Fruit fly (Drosophila melanogaster) whole organism: ENCODE data around the gene ex.

Source experiments
- CG8478 ChIP-seq: fragments of >200 bp; optimal IDR thresholded peaks from 2 replicates; lab custom pipeline; 2018; ENCODE audit warnings: inconsistent platforms
- Dll ChIP-seq: fragments of >200 bp; optimal IDR thresholded peaks from 2 replicates; lab custom pipeline; 2017
- pan ChIP-seq: fragments of >200 bp; optimal IDR thresholded peaks from 2 replicates; lab custom pipeline; 2017
- psq ChIP-seq: fragments of >200 bp; optimal IDR thresholded peaks from 2 replicates; lab custom pipeline; 2017
- usp ChIP-seq: fragments of >200 bp; optimal IDR thresholded peaks from 2 replicates; lab custom pipeline; 2017; ENCODE audit warnings: missing biosample characterization, missing genetic modification characterization, mixed read lengths

- TF ChIP-seq psq (lab: Kevin White, UChicago): no peak
- TF ChIP-seq CG8478: no peak
- TF ChIP-seq usp (GFP tag; lab: Kevin White, UChicago): no peak
- TF ChIP-seq pan (lab: Kevin White, UChicago): no peak
- TF ChIP-seq Dll (lab: Kevin White, UChicago): no peak
Measured at dm6 chr2L:480196-480511, 49.1 kb downstream of the ex start.
